Fruit fly (Drosophila melanogaster) whole organism, embryonic: Measurements from ENCODE around the gene CG9132.
A peak's percentile ranks its signal among the peaks of the same experiment; 100 is the strongest.

Source experiments
- Ada2b ChIP-seq: fragments of 200-800 bp; sonication (Bioruptor generic); IDR thresholded peaks from 2 replicates; pipeline ENCODE4 v1.3.6; 2022; ENCODE audit warnings: missing biosample characterization, missing genetic modification characterization
- Aef1 ChIP-seq: fragments of 200-800 bp; sonication (Bioruptor generic); IDR thresholded peaks from 3 replicates; pipeline ENCODE4 v1.3.6; 2022; ENCODE audit warnings: missing biosample characterization, missing genetic modification characterization
- Bdp1 ChIP-seq: fragments of 200-800 bp; sonication (Bioruptor generic); optimal IDR thresholded peaks from 3 replicates; lab custom pipeline; 2016; ENCODE audit warnings: missing biosample characterization, missing genetic modification characterization
- CG12219 ChIP-seq: fragments of 200-800 bp; sonication (Bioruptor generic); optimal IDR thresholded peaks from 3 replicates; lab custom pipeline; 2018; ENCODE audit warnings: missing biosample characterization, mild to moderate bottlenecking, missing genetic modification characterization
- CG14667 ChIP-seq: fragments of 200-800 bp; sonication (Bioruptor generic); IDR thresholded peaks from 2 replicates; pipeline ENCODE4 v1.3.6; 2022; ENCODE audit warnings: missing biosample characterization, missing genetic modification characterization
- CG16779 ChIP-seq: fragments of 200-800 bp; sonication (Bioruptor generic); IDR thresholded peaks from 2 replicates; pipeline ENCODE4 v1.3.6; 2022; ENCODE audit warnings: missing biosample characterization, missing genetic modification characterization
- CG1792 ChIP-seq: fragments of 200-800 bp; sonication (Bioruptor generic); optimal IDR thresholded peaks from 2 replicates; lab custom pipeline; 2016; ENCODE audit warnings: missing biosample characterization, missing genetic modification characterization
- CG30020 ChIP-seq: fragments of 200-800 bp; optimal IDR thresholded peaks from 2 replicates; lab custom pipeline; 2019; ENCODE audit warnings: missing biosample characterization, mild to moderate bottlenecking, missing genetic modification characterization, moderate library complexity
- CG31224 ChIP-seq: fragments of 200-800 bp; sonication (Bioruptor generic); IDR thresholded peaks from 2 replicates; pipeline ENCODE4 v1.3.6; 2022; ENCODE audit warnings: missing biosample characterization, missing genetic modification characterization
- CG32532 ChIP-seq: fragments of 200-800 bp; sonication (Bioruptor generic); IDR thresholded peaks from 2 replicates; pipeline ENCODE4 v1.3.6; 2022; ENCODE audit warnings: missing biosample characterization, missing genetic modification characterization
- CG32772 ChIP-seq: fragments of 200-800 bp; sonication (Bioruptor generic); IDR thresholded peaks from 2 replicates; pipeline ENCODE4 v1.3.6; 2022; ENCODE audit warnings: missing biosample characterization, missing genetic modification characterization
- CG33557 ChIP-seq: fragments of 200-800 bp; sonication (Bioruptor generic); optimal IDR thresholded peaks from 2 replicates; lab custom pipeline; 2019; ENCODE audit warnings: missing biosample characterization, mild to moderate bottlenecking, missing genetic modification characterization, moderate library complexity
- CG34224 ChIP-seq: fragments of 200-800 bp; sonication (Bioruptor generic); IDR thresholded peaks from 3 replicates; pipeline ENCODE4 v1.3.6; 2022; ENCODE audit warnings: missing biosample characterization, missing genetic modification characterization; ENCODE audit not compliant: partially characterized antibody
- CG42726 ChIP-seq: fragments of 200-800 bp; sonication (Bioruptor generic); IDR thresholded peaks from 2 replicates; pipeline ENCODE4 v1.3.6; 2022; ENCODE audit warnings: missing biosample characterization, missing genetic modification characterization; ENCODE audit not compliant: partially characterized antibody
- CG7987 ChIP-seq: fragments of 200-800 bp; sonication (Bioruptor generic); optimal IDR thresholded peaks from 2 replicates; lab custom pipeline; 2018; ENCODE audit warnings: missing biosample characterization, mild to moderate bottlenecking, missing genetic modification characterization, moderate library complexity
- CG8924 ChIP-seq: fragments of 200-800 bp; optimal IDR thresholded peaks from 3 replicates; lab custom pipeline; 2019; ENCODE audit warnings: missing biosample characterization, mild to moderate bottlenecking, missing genetic modification characterization, moderate library complexity
- CG8944 ChIP-seq: fragments of 200-800 bp; sonication (Bioruptor generic); optimal IDR thresholded peaks from 3 replicates; lab custom pipeline; 2016; ENCODE audit warnings: missing biosample characterization, missing genetic modification characterization
- CG9817 ChIP-seq: fragments of 200-800 bp; sonication (Bioruptor generic); optimal IDR thresholded peaks from 2 replicates; lab custom pipeline; 2018; ENCODE audit warnings: missing biosample characterization, mild to moderate bottlenecking, missing genetic modification characterization, moderate library complexity
- D19A ChIP-seq: fragments of 200-800 bp; optimal IDR thresholded peaks from 3 replicates; lab custom pipeline; 2019; ENCODE audit warnings: missing biosample characterization, mild to moderate bottlenecking, missing genetic modification characterization, moderate library complexity
- Drgx ChIP-seq: fragments of 200-800 bp; sonication (Bioruptor generic); IDR thresholded peaks from 2 replicates; pipeline ENCODE4 v1.3.6; 2022; ENCODE audit warnings: missing biosample characterization, missing genetic modification characterization
- E2f2 ChIP-seq: fragments of 200-800 bp; sonication (Bioruptor generic); IDR thresholded peaks from 2 replicates; pipeline ENCODE4 v1.3.6; 2022; ENCODE audit warnings: missing biosample characterization, missing genetic modification characterization
- H2.0 ChIP-seq: fragments of 200-800 bp; sonication (Bioruptor generic); IDR thresholded peaks from 2 replicates; pipeline ENCODE4 v1.3.6; 2022; ENCODE audit warnings: missing biosample characterization, missing genetic modification characterization
- HLH3B ChIP-seq: fragments of 200-800 bp; sonication (Bioruptor generic); IDR thresholded peaks from 2 replicates; pipeline ENCODE4 v1.3.6; 2022; ENCODE audit warnings: missing biosample characterization, missing genetic modification characterization
- HLH4C ChIP-seq: fragments of 200-800 bp; sonication (Bioruptor generic); IDR thresholded peaks from 3 replicates; pipeline ENCODE4 v1.3.6; 2022; ENCODE audit warnings: missing biosample characterization, missing genetic modification characterization; ENCODE audit not compliant: partially characterized antibody
- Hey ChIP-seq: fragments of 200-800 bp; sonication (Bioruptor generic); optimal IDR thresholded peaks from 3 replicates; lab custom pipeline; 2018; ENCODE audit warnings: missing biosample characterization, mild to moderate bottlenecking, missing genetic modification characterization
- Med ChIP-seq: fragments of 200-800 bp; sonication (Bioruptor generic); peaks from one replicate; lab custom pipeline; 2016; ENCODE audit warnings: missing biosample characterization, missing genetic modification characterization, mild to moderate bottlenecking, inconsistent platforms, moderate library complexity
- Myb ChIP-seq: fragments of 200-800 bp; sonication (Bioruptor generic); optimal IDR thresholded peaks from 2 replicates; lab custom pipeline; 2016; ENCODE audit warnings: missing biosample characterization, missing genetic modification characterization
- Neu2 ChIP-seq: fragments of 200-800 bp; sonication (Bioruptor generic); optimal IDR thresholded peaks from 3 replicates; lab custom pipeline; 2016; ENCODE audit warnings: missing biosample characterization, missing genetic modification characterization, borderline replicate concordance
- Oli ChIP-seq: fragments of 200-800 bp; sonication (Bioruptor generic); optimal IDR thresholded peaks from 2 replicates; lab custom pipeline; 2018; ENCODE audit warnings: missing biosample characterization, mild to moderate bottlenecking, missing genetic modification characterization, moderate library complexity
- Sry-β ChIP-seq: fragments of 200-800 bp; sonication (Bioruptor generic); optimal IDR thresholded peaks from 2 replicates; lab custom pipeline; 2018; ENCODE audit warnings: missing biosample characterization, mild to moderate bottlenecking, missing genetic modification characterization, moderate library complexity
- TFAM ChIP-seq: fragments of 200-800 bp; sonication (Bioruptor generic); optimal IDR thresholded peaks from 2 replicates; lab custom pipeline; 2017; ENCODE audit warnings: missing biosample characterization, missing genetic modification characterization, inconsistent platforms
- YL-1 ChIP-seq: fragments of 200-800 bp; sonication (Bioruptor generic); optimal IDR thresholded peaks from 3 replicates; lab custom pipeline; 2017; ENCODE audit warnings: missing biosample characterization, mild to moderate bottlenecking, missing genetic modification characterization
- az2 ChIP-seq: fragments of 200-800 bp; sonication (Bioruptor generic); optimal IDR thresholded peaks from 3 replicates; lab custom pipeline; 2016; ENCODE audit warnings: missing biosample characterization, missing genetic modification characterization
- bbx ChIP-seq: fragments of 200-800 bp; sonication (Bioruptor generic); IDR thresholded peaks from 2 replicates; pipeline ENCODE4 v1.3.6; 2022; ENCODE audit warnings: missing biosample characterization, missing genetic modification characterization; ENCODE audit not compliant: partially characterized antibody
- fd96Cb ChIP-seq: fragments of 200-800 bp; sonication (Bioruptor generic); optimal IDR thresholded peaks from 2 replicates; lab custom pipeline; 2018; ENCODE audit warnings: missing biosample characterization, mild to moderate bottlenecking, missing genetic modification characterization, moderate library complexity
- gcm ChIP-seq: fragments of 200-800 bp; sonication (Bioruptor generic); optimal IDR thresholded peaks from 2 replicates; lab custom pipeline; 2019; ENCODE audit warnings: missing biosample characterization, mild to moderate bottlenecking, missing genetic modification characterization, moderate library complexity
- h ChIP-seq: fragments of >200 bp; optimal IDR thresholded peaks from 2 replicates; lab custom pipeline; 2017
- jing ChIP-seq: fragments of 200-800 bp; sonication (Bioruptor generic); optimal IDR thresholded peaks from 2 replicates; lab custom pipeline; 2018; ENCODE audit warnings: missing biosample characterization, mild to moderate bottlenecking, missing genetic modification characterization
- kay ChIP-seq: fragments of 200-800 bp; sonication (Bioruptor generic); optimal IDR thresholded peaks from 2 replicates; lab custom pipeline; 2016; ENCODE audit warnings: missing biosample characterization, missing genetic modification characterization
- knrl ChIP-seq: fragments of 200-800 bp; sonication (Bioruptor generic); IDR thresholded peaks from 3 replicates; pipeline ENCODE4 v1.3.6; 2022; ENCODE audit warnings: missing biosample characterization, missing genetic modification characterization; ENCODE audit not compliant: partially characterized antibody
- mam ChIP-seq: fragments of 200-800 bp; sonication (Bioruptor generic); optimal IDR thresholded peaks from 3 replicates; lab custom pipeline; 2016; ENCODE audit warnings: missing biosample characterization, missing genetic modification characterization
- otp ChIP-seq: fragments of 200-800 bp; sonication (Bioruptor generic); IDR thresholded peaks from 3 replicates; pipeline ENCODE4, ENCODE4 v1.3.6; 2022; ENCODE audit warnings: missing biosample characterization, missing genetic modification characterization
- p53 ChIP-seq: fragments of 200-800 bp; sonication (Bioruptor generic); optimal IDR thresholded peaks from 2 replicates; lab custom pipeline; 2016; ENCODE audit warnings: missing biosample characterization, missing genetic modification characterization
- pan ChIP-seq, 4 experiments: fragments of >200 bp in 3 of 4; fragments of 200-800 bp in 1 of 4; sonication (Bioruptor generic) in 1 of 4; optimal IDR thresholded peaks in 3 of 4; IDR thresholded peaks in 1 of 4; 2 replicates each; pipeline versions ENCODE4 v1.3.6 to Lab custom; 2017 to 2022; ENCODE audit warnings: missing biosample characterization in 2 of 4, missing genetic modification characterization in 2 of 4, mixed read lengths in 1 of 4
- pfk ChIP-seq: fragments of 200-800 bp; sonication (Bioruptor generic); optimal IDR thresholded peaks from 2 replicates; lab custom pipeline; 2018; ENCODE audit warnings: missing biosample characterization, mild to moderate bottlenecking, missing genetic modification characterization, moderate library complexity
- sens ChIP-seq: fragments of 200-800 bp; sonication (Bioruptor generic); peaks from one replicate; lab custom pipeline; 2016; ENCODE audit warnings: missing biosample characterization, missing genetic modification characterization
- slbo ChIP-seq: fragments of 200-800 bp; sonication (Bioruptor generic); IDR thresholded peaks from 2 replicates; pipeline ENCODE4 v1.3.6; 2022; ENCODE audit warnings: missing biosample characterization, missing genetic modification characterization
- tap ChIP-seq: fragments of 200-800 bp; optimal IDR thresholded peaks from 3 replicates; lab custom pipeline; 2019; ENCODE audit warnings: missing biosample characterization, mild to moderate bottlenecking, missing genetic modification characterization, moderate library complexity
- tin ChIP-seq: fragments of 200-800 bp; sonication (Bioruptor generic); optimal IDR thresholded peaks from 3 replicates; lab custom pipeline; 2016; ENCODE audit warnings: missing biosample characterization, missing genetic modification characterization
- tna ChIP-seq: fragments of 200-800 bp; sonication (Bioruptor generic); IDR thresholded peaks from 2 replicates; pipeline ENCODE4 v1.3.6; 2022; ENCODE audit warnings: missing biosample characterization, missing genetic modification characterization; ENCODE audit not compliant: partially characterized antibody
- zfh1 ChIP-seq: fragments of 200-800 bp; sonication (Bioruptor generic); IDR thresholded peaks from 3 replicates; pipeline ENCODE4 v1.3.6; 2022; ENCODE audit warnings: missing biosample characterization, missing genetic modification characterization

CG9132 gene

dm6 chrX:16783141-16783715 is 17.3 kb downstream of the CG9132 start, which contains the start of gene if (continued):
- TF ChIP-seq tna (GFP tag; lab: Robert Waterston, UW) (0 out of 2 replicates have a peak, but pooled peaks have one; percentile 50), knrl (GFP tag; lab: Robert Waterston, UW) (no peak), Aef1 (no peak), CG14667 (GFP tag; lab: Robert Waterston, UW) (no peak), mam (GFP tag; lab: Kevin White, UChicago) (no peak), CG8924 (tag; lab: Kevin White, UChicago) (no peak), YL-1 (no peak), az2 (GFP tag; lab: Kevin White, UChicago) (no peak), otp (no peak), pfk (GFP tag; lab: Kevin White, UChicago) (no peak), TFAM (GFP tag; lab: Kevin White, UChicago) (no peak), D19A (tag; lab: Kevin White, UChicago) (no peak), CG7987 (GFP tag; lab: Kevin White, UChicago) (no peak), E2f2 (peak; percentile 87), bbx (GFP tag; lab: Robert Waterston, UW) (peak; percentile 31; the same call in 1 of the 2 replicates), Myb (GFP tag; lab: Kevin White, UChicago) (peak; percentile 39), H2.0 (GFP tag; lab: Robert Waterston, UW) (no peak), jing (GFP tag; lab: Kevin White, UChicago) (no peak), kay (GFP tag; lab: Kevin White, UChicago) (no peak), slbo (GFP tag; lab: Robert Waterston, UW) (no peak), HLH4C (GFP tag; lab: Robert Waterston, UW) (no peak), Hey (no peak), fd96Cb (tag; lab: Kevin White, UChicago) (no peak), tap (no peak), gcm (GFP tag; lab: Kevin White, UChicago) (no peak), Med (peak; percentile 75), Drgx (GFP tag; lab: Robert Waterston, UW) (no peak), sens (GFP tag; lab: Kevin White, UChicago) (no peak), zfh1 (GFP tag; lab: Robert Waterston, UW) (no peak), h (no peak), CG32532 (GFP tag; lab: Robert Waterston, UW) (no peak), CG42726 (GFP tag; lab: Robert Waterston, UW) (0 out of 2 replicates have a peak, but pooled peaks have one; percentile 25), Bdp1 (GFP tag; lab: Kevin White, UChicago) (no peak), CG34224 (no peak), CG12219 (no peak), pan (optimal IDR thresholded peaks at IDR 0.05; lab: Kevin White, UChicago) (no peak), pan (GFP tag; optimal IDR thresholded peaks at IDR 0.05 in 1 of 2, IDR thresholded peaks at IDR 0.05 in 1 of 2) (no peak), CG31224 (GFP tag; lab: Robert Waterston, UW) (no peak), Sry-β (GFP tag; lab: Kevin White, UChicago) (no peak), CG8944 (GFP tag; lab: Kevin White, UChicago) (no peak), Ada2b (no peak), CG16779 (no peak), p53 (GFP tag; lab: Kevin White, UChicago) (no peak), CG9817 (tag; lab: Kevin White, UChicago) (no peak), tin (GFP tag; lab: Kevin White, UChicago) (no peak), Neu2 (GFP tag; lab: Kevin White, UChicago) (no peak), Oli (no peak), CG30020 (tag; lab: Kevin White, UChicago) (no peak), CG1792 (GFP tag; lab: Kevin White, UChicago) (no peak), CG33557 (no peak), HLH3B (GFP tag; lab: Robert Waterston, UW) (no peak), CG32772 (GFP tag; lab: Robert Waterston, UW) (no peak)
